Worm (Caenorhabditis elegans): ENCODE data around the gene srd-42.

srd-42 gene

DNA sequence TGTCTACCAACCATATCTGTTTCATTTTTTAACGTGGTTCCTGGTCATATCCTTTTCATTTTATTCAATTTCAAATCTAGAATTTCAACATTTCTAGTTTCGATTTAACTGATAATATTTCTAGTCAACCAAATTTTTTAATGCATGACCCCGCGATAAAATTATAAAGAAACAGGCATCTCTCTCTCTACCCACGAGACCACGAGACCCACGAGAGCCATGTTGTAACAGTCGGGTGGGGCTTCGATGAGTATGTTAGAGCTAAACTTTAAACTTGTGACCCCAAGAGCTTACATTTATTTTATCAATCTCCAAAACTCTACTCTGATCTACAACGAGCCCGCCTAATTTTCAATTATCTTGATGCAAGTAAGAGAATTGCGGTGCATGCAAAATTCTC, 15.1 kb upstream of the srd-42 start:
- TF ChIP-seq eor-1 (tag; optimal IDR thresholded peaks at IDR 0.05) (no peak), elt-2 (tag; optimal IDR thresholded peaks at IDR 0.05) (peak; percentile 31), egl-5 (tag; optimal IDR thresholded peaks at IDR 0.05) (no peak), ceh-28 (tag; optimal IDR thresholded peaks at IDR 0.05) (no peak), ztf-4 (tag; optimal IDR thresholded peaks at IDR 0.05) (no peak), R02D3.7 (tag; optimal IDR thresholded peaks at IDR 0.05) (no peak), tbx-2 (tag; optimal IDR thresholded peaks at IDR 0.05) (no peak)

DNA sequence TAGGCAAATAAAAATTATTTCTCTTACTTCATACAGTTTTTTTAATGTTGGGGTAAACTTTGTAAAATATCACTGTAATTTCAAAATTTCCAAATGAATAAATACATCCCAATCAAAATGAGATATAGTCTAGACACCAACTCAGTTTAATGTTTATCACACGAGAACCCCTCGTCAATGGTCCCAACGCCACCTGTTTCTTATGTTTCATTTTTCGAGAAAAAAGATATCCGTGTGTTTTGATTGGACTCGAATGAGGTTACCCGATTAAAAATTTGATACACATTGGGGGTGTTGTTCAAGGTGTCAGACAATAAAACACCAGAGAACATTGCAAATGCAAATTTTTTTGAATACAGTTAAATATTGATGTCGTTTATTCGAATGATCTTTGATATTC, 14.3 kb upstream of the srd-42 start:
- peak; percentile 17 for TF ChIP-seq nfya-1 (tag; optimal IDR thresholded peaks at IDR 0.05; ENCODE audit: insufficient read depth)
- peak; percentile 46 for TF ChIP-seq egl-5 (tag; optimal IDR thresholded peaks at IDR 0.05)
- no peak for TF ChIP-seq lin-15B (tag; optimal IDR thresholded peaks at IDR 0.05)

ce11 chrX:13315093-13315492, 11.8 kb upstream of the srd-42 start:
- peak; percentile 37 for TF ChIP-seq nhr-23 (tag; optimal IDR thresholded peaks at IDR 0.05)
- TF ChIP-seq lsy-12 (tag; optimal IDR thresholded peaks at IDR 0.05): no peak
- no peak for TF ChIP-seq ama-1 (optimal IDR thresholded peaks at IDR 0.05)
- TF ChIP-seq ztf-4 (tag; optimal IDR thresholded peaks at IDR 0.05): no peak
- TF ChIP-seq elt-1 (tag; optimal IDR thresholded peaks at IDR 0.05): no peak
- TF ChIP-seq nhr-43 (tag; optimal IDR thresholded peaks at IDR 0.05; ENCODE audit: poor library complexity, severe bottlenecking): peak; percentile 8
- TF ChIP-seq aly-2 (tag; optimal IDR thresholded peaks at IDR 0.05): no peak
- TF ChIP-seq ceh-9 (tag; optimal IDR thresholded peaks at IDR 0.05): no peak
- TF ChIP-seq nhr-67 (tag; optimal IDR thresholded peaks at IDR 0.05): no peak
- no peak for TF ChIP-seq ZK546.5 (tag; optimal IDR thresholded peaks at IDR 0.05)
- TF ChIP-seq nhr-28 (tag; optimal IDR thresholded peaks at IDR 0.05): no peak
- TF ChIP-seq ceh-16 (tag; optimal IDR thresholded peaks at IDR 0.05): no peak
- no peak for TF ChIP-seq unc-39 (tag; optimal IDR thresholded peaks at IDR 0.05)
- no peak for TF ChIP-seq ztf-11 (tag; optimal IDR thresholded peaks at IDR 0.05)
- TF ChIP-seq nhr-237 (tag; optimal IDR thresholded peaks at IDR 0.05): no peak
- no peak for TF ChIP-seq ceh-28 (tag; optimal IDR thresholded peaks at IDR 0.05)
- TF ChIP-seq nhr-76 (tag; optimal IDR thresholded peaks at IDR 0.05): no peak
- TF ChIP-seq nhr-25 (tag; optimal IDR thresholded peaks at IDR 0.05): peak; percentile 61

DNA sequence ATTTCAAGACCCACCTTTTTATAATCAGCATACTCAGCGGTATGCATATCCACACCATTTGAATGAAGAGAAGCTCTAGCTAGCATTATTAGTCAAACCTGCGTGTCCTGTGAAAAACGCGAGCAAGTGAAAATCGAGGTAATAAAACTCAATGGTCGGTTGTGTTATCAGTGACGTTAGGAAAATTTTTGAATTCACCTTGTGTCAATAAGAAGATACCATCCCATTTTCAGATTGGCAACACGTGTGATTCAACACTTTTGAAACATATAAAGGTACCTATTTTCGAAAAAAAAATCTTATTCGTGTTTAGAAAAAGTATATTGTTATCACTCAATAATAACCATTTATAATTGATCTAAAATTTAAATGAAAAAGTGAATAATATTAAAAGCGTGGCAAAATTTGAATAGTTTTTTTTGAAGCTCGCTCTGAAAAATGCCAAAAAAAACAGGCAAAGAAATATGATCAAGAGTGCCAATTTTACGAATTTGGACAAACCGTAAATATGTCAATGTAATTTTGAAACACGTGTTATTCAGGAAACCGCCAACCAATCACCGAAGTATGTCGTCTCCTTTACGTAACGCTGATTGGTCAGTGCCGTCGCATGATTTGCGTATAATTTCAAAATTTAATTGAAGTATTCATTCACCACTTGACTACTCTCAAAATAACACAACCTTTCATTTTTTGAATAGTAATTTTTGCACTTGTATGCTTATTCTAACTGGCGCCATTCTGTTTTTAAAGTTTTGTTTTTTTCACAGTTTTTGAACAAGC, 8.6 kb upstream of the srd-42 start, which contains the start of gene F46G10.1:
TSS of gene F46G10.1 (minus strand) at position 115 of the 783 bp plus-strand sequence.
- TF ChIP-seq pha-4 (tag; optimal IDR thresholded peaks at IDR 0.05) (peak; percentile 58), ceh-82 (tag; optimal IDR thresholded peaks at IDR 0.05) (no peak), lin-39 (tag; optimal IDR thresholded peaks at IDR 0.05) (no peak), ztf-4 (tag; optimal IDR thresholded peaks at IDR 0.05) (no peak), elt-2 (tag; optimal IDR thresholded peaks at IDR 0.05) (peak; percentile 73), fos-1 (tag; optimal IDR thresholded peaks at IDR 0.05) (peak; percentile 25), pqm-1 (tag; optimal IDR thresholded peaks at IDR 0.05) (peak; percentile 81), ama-1 (optimal IDR thresholded peaks at IDR 0.05) (no peak), elt-1 (tag; optimal IDR thresholded peaks at IDR 0.05) (no peak)

DNA sequence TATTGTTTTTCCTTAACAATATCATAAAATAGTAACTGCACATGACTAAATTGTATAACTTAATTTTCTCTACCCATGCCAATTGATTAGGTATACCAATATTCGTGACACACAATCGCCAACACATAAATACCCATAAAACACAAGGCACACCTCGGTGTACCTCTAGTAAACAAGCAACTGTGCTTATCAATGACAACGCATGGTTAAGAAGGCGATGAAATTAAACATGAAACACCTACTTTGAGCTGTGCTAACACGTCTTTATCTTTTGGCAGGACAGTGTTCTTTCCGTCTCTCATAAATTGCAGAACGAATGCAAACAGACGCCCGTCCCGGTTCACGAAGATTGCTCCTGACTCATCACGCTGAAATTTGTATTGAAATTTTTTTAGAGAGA, 7.5 kb upstream of the srd-42 start:
- no peak for TF ChIP-seq nfya-1 (tag; optimal IDR thresholded peaks at IDR 0.05; ENCODE audit: insufficient read depth)
- peak; percentile 5 for TF ChIP-seq lsy-12 (tag; optimal IDR thresholded peaks at IDR 0.05)
- no peak for TF ChIP-seq ztf-11 (tag; optimal IDR thresholded peaks at IDR 0.05)
- TF ChIP-seq pqm-1 (tag; optimal IDR thresholded peaks at IDR 0.05): peak; percentile 96
- TF ChIP-seq pha-4 (tag; optimal IDR thresholded peaks at IDR 0.05): peak; percentile 76
- TF ChIP-seq nhr-43 (tag; optimal IDR thresholded peaks at IDR 0.05; ENCODE audit: poor library complexity, severe bottlenecking): no peak
- TF ChIP-seq fkh-2 (tag; optimal IDR thresholded peaks at IDR 0.05): no peak
- no peak for TF ChIP-seq hmg-11 (tag; optimal IDR thresholded peaks at IDR 0.05)
- TF ChIP-seq elt-2 (tag; optimal IDR thresholded peaks at IDR 0.05): peak; percentile 97
- peak; percentile 23 for TF ChIP-seq jun-1 (tag; optimal IDR thresholded peaks at IDR 0.05)
- TF ChIP-seq unc-39 (tag; optimal IDR thresholded peaks at IDR 0.05): no peak
- no peak for TF ChIP-seq ama-1 (optimal IDR thresholded peaks at IDR 0.05)
- TF ChIP-seq zag-1 (tag; optimal IDR thresholded peaks at IDR 0.05): no peak
